Worm (Caenorhabditis elegans): ENCODE data around the gene F43H9.4.

Gene F43H9.4

DNA sequence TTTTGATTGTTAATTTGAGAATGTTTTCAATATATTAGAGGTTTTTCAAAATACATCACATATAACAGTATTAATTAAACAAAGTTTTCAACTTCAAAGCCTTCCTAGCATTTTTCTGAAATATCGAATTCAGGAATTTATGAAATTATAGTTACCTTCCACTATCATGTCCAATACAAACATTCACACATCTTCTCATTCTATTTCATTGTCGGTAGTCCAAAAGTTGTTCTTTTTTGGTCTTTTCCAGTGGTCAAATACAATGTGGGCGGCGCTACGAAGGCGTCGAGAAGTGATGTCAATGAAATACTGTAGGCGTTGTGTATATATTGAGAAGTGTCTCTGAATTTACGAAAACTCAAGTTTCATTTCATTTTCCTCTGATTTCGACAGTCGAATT is 49.2 kb downstream of the F43H9.4 start, which contains the start of gene catp-3:
Gene catp-3, plus strand, starts transcription at position 301 of the 400 bp plus-strand sequence.
- TF ChIP-seq flh-1 (GFP tag; optimal IDR thresholded peaks at IDR 0.05) = no peak
- TF ChIP-seq unc-120 (tag; optimal IDR thresholded peaks at IDR 0.05; ENCODE audit: poor library complexity, severe bottlenecking) = no peak
- TF ChIP-seq drap-1 (GFP tag; optimal IDR thresholded peaks at IDR 0.05) = no peak
- TF ChIP-seq mls-2 (tag; optimal IDR thresholded peaks at IDR 0.05) = no peak
- no peak for TF ChIP-seq tbx-8 (GFP tag; optimal IDR thresholded peaks at IDR 0.05)
- TF ChIP-seq zip-8 (tag; optimal IDR thresholded peaks at IDR 0.05) = no peak
- TF ChIP-seq nhr-76 (tag; optimal IDR thresholded peaks at IDR 0.05) = no peak
- no peak for TF ChIP-seq bed-3 (GFP tag; optimal IDR thresholded peaks at IDR 0.05)
- no peak for TF ChIP-seq lsy-2 (tag; optimal IDR thresholded peaks at IDR 0.05)
- TF ChIP-seq elt-1 (tag; optimal IDR thresholded peaks at IDR 0.05; ENCODE audit: borderline replicate concordance, insufficient read depth) = no peak
- no peak for TF ChIP-seq unc-62 (GFP tag; optimal IDR thresholded peaks at IDR 0.05)
- no peak for TF ChIP-seq nhr-237 (tag; optimal IDR thresholded peaks at IDR 0.05)
- TF ChIP-seq hlh-1 (tag; optimal IDR thresholded peaks at IDR 0.05) = no peak
- no peak for TF ChIP-seq nhr-28 (tag; optimal IDR thresholded peaks at IDR 0.05)
- no peak for TF ChIP-seq sem-2 (GFP tag; optimal IDR thresholded peaks at IDR 0.05)
- TF ChIP-seq lin-13 (tag; optimal IDR thresholded peaks at IDR 0.05) = no peak
- no peak for TF ChIP-seq pha-4 (tag; optimal IDR thresholded peaks at IDR 0.05)
